Worm (Caenorhabditis elegans) whole organism, mixed stage, embryonic: ENCODE results near the gene str-247.

ENCODE experiments used
- ces-1 ChIP-seq: fragments of 150-350 bp; optimal IDR thresholded peaks from 2 replicates; lab custom pipeline; 2014; ENCODE audit warnings: missing biosample characterization, missing genetic modification reagents, missing genetic modification characterization
- mab-5 ChIP-seq: fragments of 150-350 bp; optimal IDR thresholded peaks from 2 replicates; lab custom pipeline; 2014; ENCODE audit warnings: missing biosample characterization, missing genetic modification characterization
- mep-1 ChIP-seq: fragments of 150-350 bp; optimal IDR thresholded peaks from 2 replicates; lab custom pipeline; 2017; ENCODE audit warnings: missing biosample characterization, missing genetic modification reagents, missing genetic modification characterization, inconsistent platforms
- nhr-12 ChIP-seq: fragments of 150-350 bp; optimal IDR thresholded peaks from 2 replicates; lab custom pipeline; 2014; ENCODE audit warnings: missing biosample characterization, missing genetic modification characterization
- nhr-2 ChIP-seq: fragments of 150-350 bp; optimal IDR thresholded peaks from 2 replicates; lab custom pipeline; 2014; ENCODE audit warnings: missing biosample characterization, missing genetic modification characterization
- sptf-1 ChIP-seq: sonication (generic microtip); optimal IDR thresholded peaks from 2 replicates; lab custom pipeline; 2017; ENCODE audit warnings: mild to moderate bottlenecking, missing genetic modification characterization, moderate library complexity, missing compliant biosample characterization
- unc-62 ChIP-seq: fragments of 150-350 bp; optimal IDR thresholded peaks from 2 replicates; lab custom pipeline; 2014; ENCODE audit warnings: missing biosample characterization, missing genetic modification reagents, missing genetic modification characterization

DNA sequence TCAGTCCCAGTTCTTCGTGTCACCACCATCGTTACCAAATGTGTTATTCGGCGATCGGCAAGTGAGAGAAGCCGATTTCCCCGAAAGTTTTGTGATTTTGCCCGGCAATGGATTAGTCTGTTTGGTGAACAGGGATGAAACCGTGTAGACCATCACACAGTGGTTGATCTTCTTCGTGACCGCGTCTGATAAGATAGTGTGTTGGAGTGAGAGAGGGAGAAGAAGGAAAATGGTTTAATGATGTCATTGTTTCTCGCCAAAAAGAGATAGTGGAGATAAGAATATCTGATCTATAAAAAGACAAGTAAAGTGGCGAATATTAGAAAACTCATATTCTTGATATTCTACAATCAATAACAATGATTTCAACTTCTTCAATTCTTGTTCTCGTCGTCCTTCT lies 26.0 kb downstream of the str-247 start, which contains the start of gene nlp-31:
- TF ChIP-seq nhr-12 (tag; lab: Kevin White, UChicago) (no peak), nhr-2 (tag; lab: Kevin White, UChicago) (no peak), ces-1 (GFP tag; lab: Kevin White, UChicago) (no peak), sptf-1 (tag; lab: Kevin White, UChicago) (no peak), mab-5 (tag; lab: Kevin White, UChicago) (no peak), mep-1 (tag; lab: Kevin White, UChicago) (no peak), unc-62 (GFP tag; lab: Kevin White, UChicago) (no peak)
